Fruit fly (Drosophila melanogaster): ENCODE data around the gene spn-D.

The spn-D gene

DNA sequence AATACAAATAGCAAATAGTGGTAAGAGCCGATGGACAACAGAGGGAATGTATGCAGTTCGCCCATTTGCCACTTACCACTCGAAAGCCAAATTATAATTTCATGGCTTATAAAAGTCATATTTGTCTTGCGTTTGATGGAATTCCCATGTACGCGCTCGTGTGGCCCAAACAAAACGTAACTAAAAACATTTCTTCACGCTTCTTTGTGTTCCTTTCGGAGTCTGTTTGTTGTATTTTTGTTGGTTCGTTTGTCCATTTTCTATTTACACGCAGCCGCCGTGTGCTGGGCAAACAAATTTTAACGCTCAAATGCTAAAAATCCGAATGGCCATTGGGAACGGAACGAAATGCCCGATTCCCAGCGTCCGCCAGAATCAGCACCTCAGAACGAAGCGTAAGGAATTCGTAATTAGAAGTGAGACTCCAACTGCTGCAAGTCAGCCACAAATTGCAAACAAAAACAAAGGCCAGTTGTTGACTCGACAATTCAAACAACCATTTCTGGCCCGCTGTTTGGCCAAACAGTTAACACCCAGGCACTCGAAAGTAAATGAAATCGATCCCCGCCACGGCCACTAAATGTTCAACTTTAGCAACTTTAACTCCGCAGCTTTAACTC is 43.3 kb downstream of the spn-D start (continued):
- TF ChIP-seq CG43689 (GFP tag; IDR thresholded peaks at IDR 0.05), result peak; percentile 52; the same call in 1 of the 2 replicates
- peak; percentile 22 for TF ChIP-seq CG8281 (tag; optimal IDR thresholded peaks at IDR 0.05)
- no peak for TF ChIP-seq crc (GFP tag; optimal IDR thresholded peaks at IDR 0.05)
- peak; percentile 57 for TF ChIP-seq gem (tag; optimal IDR thresholded peaks at IDR 0.05)
- TF ChIP-seq H15 (GFP tag; IDR thresholded peaks at IDR 0.05), result no peak
- peak; percentile 68 for TF ChIP-seq CG2678 (tag; optimal IDR thresholded peaks at IDR 0.05)
- no peak for TF ChIP-seq lov (optimal IDR thresholded peaks at IDR 0.05)
- TF ChIP-seq lov (GFP tag; IDR thresholded peaks at IDR 0.05), result 0 out of 3 replicates have a peak, but pooled peaks have one; percentile 58
- TF ChIP-seq CG17359 (tag; optimal IDR thresholded peaks at IDR 0.05), result peak; percentile 60
- peak; percentile 6 for TF ChIP-seq CG12391 (tag; optimal IDR thresholded peaks at IDR 0.05)
- peak; percentile 37 for TF ChIP-seq CHES-1-like (GFP tag; optimal IDR thresholded peaks at IDR 0.05)
- TF ChIP-seq CG6272 (GFP tag; IDR thresholded peaks at IDR 0.05), result no peak
- TF ChIP-seq CG10462 (GFP tag; optimal IDR thresholded peaks at IDR 0.05), result peak; percentile 1
- TF ChIP-seq ewg (GFP tag; optimal IDR thresholded peaks at IDR 0.05), result peak; percentile 21
- TF ChIP-seq Meics (GFP tag; optimal IDR thresholded peaks at IDR 0.05), result peak; percentile 35
- TF ChIP-seq CG10543 (GFP tag; optimal IDR thresholded peaks at IDR 0.05), result peak; percentile 29
- TF ChIP-seq ase (GFP tag; IDR thresholded peaks at IDR 0.05), result peak; percentile 52; the same call in 1 of the 3 replicates
- TF ChIP-seq gcm2 (GFP tag; optimal IDR thresholded peaks at IDR 0.05), result no peak
- no peak for TF ChIP-seq CG2199 (GFP tag; IDR thresholded peaks at IDR 0.05)
- TF ChIP-seq tll (GFP tag; optimal IDR thresholded peaks at IDR 0.05), result peak in 1 of 2 experiments; percentile 90
- TF ChIP-seq CG1024 (GFP tag; IDR thresholded peaks at IDR 0.05), result peak; percentile 40; the same call in 1 of the 2 replicates
- TF ChIP-seq CG12659 (GFP tag; optimal IDR thresholded peaks at IDR 0.05), result peak; percentile 36
- no peak for TF ChIP-seq CG5245 (GFP tag; optimal IDR thresholded peaks at IDR 0.05)
- TF ChIP-seq insv (GFP tag; optimal IDR thresholded peaks at IDR 0.05), result no peak
- TF ChIP-seq CG1647 (GFP tag; optimal IDR thresholded peaks at IDR 0.05), result peak; percentile 6
- TF ChIP-seq CG10274 (GFP tag; optimal IDR thresholded peaks at IDR 0.05), result no peak
- peak; percentile 59; the same call in 1 of the 2 replicates for TF ChIP-seq CG5953 (GFP tag; IDR thresholded peaks at IDR 0.05)
- TF ChIP-seq D (optimal IDR thresholded peaks at IDR 0.05), result no peak
- peak; percentile 70 for TF ChIP-seq D (GFP tag; optimal IDR thresholded peaks at IDR 0.05)
- TF ChIP-seq ro (GFP tag; IDR thresholded peaks at IDR 0.05), result no peak
- TF ChIP-seq zf30C (GFP tag; optimal IDR thresholded peaks at IDR 0.05), result no peak
- TF ChIP-seq CG9876 (GFP tag; optimal IDR thresholded peaks at IDR 0.05), result peak; percentile 58
- peak; percentile 7 for TF ChIP-seq dm (GFP tag; optimal IDR thresholded peaks at IDR 0.05)
- TF ChIP-seq Side (GFP tag; optimal IDR thresholded peaks at IDR 0.05), result peak; percentile 48
- no peak for TF ChIP-seq sc (optimal IDR thresholded peaks at IDR 0.05)
- TF ChIP-seq sc (GFP tag; optimal IDR thresholded peaks at IDR 0.05), result peak; percentile 26
- TF ChIP-seq MTF-1 (GFP tag; optimal IDR thresholded peaks at IDR 0.05; ENCODE audit: borderline replicate concordance), result peak; percentile 46
- no peak for TF ChIP-seq Mad (GFP tag; optimal IDR thresholded peaks at IDR 0.05)
- no peak for TF ChIP-seq B-H2 (GFP tag; optimal IDR thresholded peaks at IDR 0.05)
- TF ChIP-seq CG10431 (GFP tag; optimal IDR thresholded peaks at IDR 0.05), result peak; percentile 10
- peak; percentile 4 for TF ChIP-seq dmrt11E (tag; optimal IDR thresholded peaks at IDR 0.05)
- no peak for TF ChIP-seq CG18476 (GFP tag; optimal IDR thresholded peaks at IDR 0.05)
- TF ChIP-seq toy (GFP tag; IDR thresholded peaks at IDR 0.05), result no peak
- TF ChIP-seq ATbp (GFP tag; optimal IDR thresholded peaks at IDR 0.05), result peak; percentile 79
- TF ChIP-seq CG8944 (GFP tag; optimal IDR thresholded peaks at IDR 0.05), result peak; percentile 17
- peak; percentile 19; the same call in 1 of the 2 replicates for TF ChIP-seq chm (GFP tag; IDR thresholded peaks at IDR 0.05)
- peak; percentile 42 for TF ChIP-seq CG8359 (GFP tag; optimal IDR thresholded peaks at IDR 0.05; ENCODE audit: borderline replicate concordance)
- TF ChIP-seq Sry-δ (GFP tag; optimal IDR thresholded peaks at IDR 0.05), result peak; percentile 19
- TF ChIP-seq Asciz (GFP tag; optimal IDR thresholded peaks at IDR 0.05), result peak; percentile 61
- TF ChIP-seq sob (GFP tag; IDR thresholded peaks at IDR 0.05), result peak; percentile 49; the same call in 1 of the 2 replicates

Measured in whole organism, embryonic.